Worm (Caenorhabditis elegans) whole organism, young adult: ENCODE data around the gene rps-1.

Experiments
- F10E7.11 ChIP-seq: sonication (generic microtip); optimal IDR thresholded peaks from 2 replicates; lab custom pipeline; 2017; ENCODE audit warnings: mild to moderate bottlenecking, missing genetic modification characterization, moderate library complexity, missing compliant biosample characterization
- ama-1 ChIP-seq, 3 experiments: fragments of 150-350 bp in 1 of 3; sonication (generic microtip) in 2 of 3; optimal IDR thresholded peaks; 2 replicates each; lab custom pipeline; 2014 to 2018; ENCODE audit warnings: missing biosample characterization in 2 of 3, missing genetic modification characterization in 2 of 3, missing genetic modification reagents in 2 of 3
- him-1 ChIP-seq: sonication (generic microtip); optimal IDR thresholded peaks from 2 replicates; lab custom pipeline; 2016; ENCODE audit warnings: missing genotype, missing genetic modification reagents, missing genetic modification characterization, missing compliant biosample characterization
- rpc-1 ChIP-seq, 2 experiments: fragments of 150-350 bp in 1 of 2; sonication (generic microtip) in 1 of 2; optimal IDR thresholded peaks; 2 replicates each; lab custom pipeline; 2014 to 2018; ENCODE audit warnings: missing biosample characterization in 1 of 2, missing genetic modification characterization in 1 of 2, missing genetic modification reagents in 1 of 2, missing genotype in 1 of 2
- sptf-2 ChIP-seq: fragments of 200-800 bp; sonication (Bioruptor generic); optimal IDR thresholded peaks from 2 replicates; lab custom pipeline; 2018; ENCODE audit warnings: mild to moderate bottlenecking, missing genetic modification characterization, missing compliant biosample characterization

DNA sequence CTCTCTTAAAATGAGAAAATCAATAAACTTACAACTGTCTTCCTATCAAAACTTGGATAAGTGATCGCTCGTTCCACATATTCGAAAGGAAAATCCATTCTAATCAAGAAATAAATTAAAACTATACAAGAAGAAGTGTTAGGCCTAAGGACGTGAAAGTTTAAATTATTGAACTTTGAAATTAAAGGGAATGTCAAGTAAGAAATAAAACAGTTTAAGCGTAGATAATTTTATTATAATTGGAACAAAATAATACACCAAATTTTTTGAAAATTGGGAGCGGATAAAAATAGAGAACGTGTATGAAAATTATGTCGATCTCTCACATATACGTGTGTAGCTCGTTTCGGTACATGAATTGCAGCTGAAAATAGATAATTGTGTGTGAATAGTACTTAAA is 46.3 kb upstream of the rps-1 start, which contains the start of gene C28A5.6:
- no peak for TF ChIP-seq ama-1 (optimal IDR thresholded peaks at IDR 0.05; lab: Kevin White, UChicago)
- TF ChIP-seq ama-1 (GFP tag; optimal IDR thresholded peaks at IDR 0.05; lab: Kevin White, UChicago): no peak
- TF ChIP-seq rpc-1 (optimal IDR thresholded peaks at IDR 0.05; lab: Kevin White, UChicago): no peak
- TF ChIP-seq rpc-1 (tag; optimal IDR thresholded peaks at IDR 0.05; lab: Kevin White, UChicago): no peak
- no peak for TF ChIP-seq sptf-2
- no peak for TF ChIP-seq him-1 (tag; lab: Kevin White, UChicago)
- TF ChIP-seq F10E7.11 (tag; lab: Kevin White, UChicago): no peak
